Worm (Caenorhabditis elegans): ENCODE results near the gene ptd-2.

DNA sequence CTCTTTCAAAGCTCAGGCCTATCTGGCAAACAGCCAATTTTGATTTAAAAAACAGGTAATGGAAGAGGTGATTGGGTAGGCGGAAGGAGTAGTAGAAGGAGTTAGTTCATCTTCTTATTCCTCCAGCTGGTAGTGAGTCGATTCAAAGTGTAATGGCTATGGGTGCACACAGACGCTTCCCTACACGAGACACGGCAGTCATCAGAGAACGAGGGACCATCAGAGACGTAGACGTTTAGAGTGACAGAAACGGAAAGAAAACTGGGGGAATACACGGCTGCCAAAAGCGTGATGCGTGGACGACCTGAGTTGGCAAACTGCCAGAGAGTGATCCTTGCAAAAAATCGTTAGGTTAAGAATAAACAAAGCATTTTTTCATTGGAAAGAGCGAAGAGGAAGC is 2.6 kb upstream of the ptd-2 start:
- TF ChIP-seq aha-1 (tag) (peak; percentile 11), F44E2.7 (GFP tag; IDR thresholded peaks at IDR 0.05) (no peak), nhr-77 (tag; optimal IDR thresholded peaks at IDR 0.05) (no peak)

Data from whole organism, L4 larva.